Worm (Caenorhabditis elegans) whole organism, L3 larva: Measurements from ENCODE around the gene try-8.
A peak's percentile ranks its signal among the peaks of the same experiment; 100 is the strongest.
"Not testable (repeated sequence)": the region's sequence is repeated elsewhere in the genome, so short reads cannot be mapped to it uniquely, and the experiment has no call there.

Experiments used
- R02D3.7 ChIP-seq: fragments of 150-350 bp; optimal IDR thresholded peaks from 2 replicates; lab custom pipeline; 2014; ENCODE audit warnings: missing biosample characterization, missing genetic modification characterization
- ZK546.5 ChIP-seq: sonication (generic microtip); optimal IDR thresholded peaks from 2 replicates; lab custom pipeline; 2017; ENCODE audit warnings: missing biosample characterization, missing genetic modification characterization
- aly-2 ChIP-seq: fragments of 150-350 bp; optimal IDR thresholded peaks from 2 replicates; lab custom pipeline; 2014; ENCODE audit warnings: missing biosample characterization, missing genetic modification characterization
- ama-1 ChIP-seq: fragments of 150-350 bp; optimal IDR thresholded peaks from 2 replicates; lab custom pipeline; 2018
- ceh-16 ChIP-seq: sonication (generic microtip); optimal IDR thresholded peaks from 2 replicates; lab custom pipeline; 2017; ENCODE audit warnings: missing biosample characterization, missing genetic modification characterization
- ceh-28 ChIP-seq: fragments of 150-350 bp; optimal IDR thresholded peaks from 2 replicates; lab custom pipeline; 2014; ENCODE audit warnings: missing biosample characterization, missing genetic modification reagents, missing genetic modification characterization
- ceh-9 ChIP-seq: sonication (generic microtip); optimal IDR thresholded peaks from 2 replicates; lab custom pipeline; 2018; ENCODE audit warnings: missing biosample characterization, missing genetic modification characterization
- daf-12 ChIP-seq: fragments of 150-350 bp; optimal IDR thresholded peaks from 2 replicates; lab custom pipeline; 2014; ENCODE audit warnings: missing biosample characterization, missing genetic modification reagents, missing genetic modification characterization
- egl-27 ChIP-seq: sonication (generic microtip); optimal IDR thresholded peaks from 4 replicates; lab custom pipeline; 2017; ENCODE audit warnings: missing biosample characterization, missing genetic modification reagents, missing genetic modification characterization
- egl-5 ChIP-seq: fragments of 150-350 bp; optimal IDR thresholded peaks from 2 replicates; lab custom pipeline; 2017; ENCODE audit warnings: missing biosample characterization, missing genetic modification reagents, missing genetic modification characterization, inconsistent platforms
- elt-2 ChIP-seq: sonication (generic microtip); optimal IDR thresholded peaks from 2 replicates; lab custom pipeline; 2016; ENCODE audit warnings: missing genetic modification reagents, mild to moderate bottlenecking, missing genetic modification characterization, missing compliant biosample characterization
- elt-3 ChIP-seq, 3 experiments: fragments of 150-350 bp in 1 of 3; sonication (generic microtip) in 2 of 3; optimal IDR thresholded peaks; 2 replicates in 2 of 3; 4 replicates in 1 of 3; lab custom pipeline; 2014 to 2017; ENCODE audit warnings: missing biosample characterization in 3 of 3, missing genetic modification characterization in 3 of 3
- eor-1 ChIP-seq, 2 experiments: fragments of 150-350 bp; optimal IDR thresholded peaks; 2 replicates each; lab custom pipeline; 2014 to 2018; ENCODE audit warnings: missing biosample characterization in 2 of 2, missing genetic modification characterization in 2 of 2
- fkh-10 ChIP-seq: sonication (generic microtip); optimal IDR thresholded peaks from 2 replicates; lab custom pipeline; 2017; ENCODE audit warnings: missing biosample characterization, missing genetic modification reagents, missing genetic modification characterization
- fkh-2 ChIP-seq: fragments of 150-350 bp; optimal IDR thresholded peaks from 2 replicates; lab custom pipeline; 2014; ENCODE audit warnings: missing biosample characterization, missing genetic modification reagents, missing genetic modification characterization
- fos-1 ChIP-seq: fragments of 150-350 bp; optimal IDR thresholded peaks from 2 replicates; lab custom pipeline; 2014; ENCODE audit warnings: missing biosample characterization, missing genetic modification characterization
- hmg-11 ChIP-seq: sonication (generic microtip); optimal IDR thresholded peaks from 2 replicates; lab custom pipeline; 2016; ENCODE audit warnings: missing genetic modification characterization, missing compliant biosample characterization
- jun-1 ChIP-seq: fragments of 150-350 bp; optimal IDR thresholded peaks from 2 replicates; lab custom pipeline; 2014; ENCODE audit warnings: missing biosample characterization, missing genetic modification reagents, missing genetic modification characterization
- lin-15B ChIP-seq: fragments of 150-350 bp; optimal IDR thresholded peaks from 2 replicates; lab custom pipeline; 2014; ENCODE audit warnings: missing biosample characterization, missing genetic modification characterization
- lin-39 ChIP-seq: fragments of 150-350 bp; optimal IDR thresholded peaks from 2 replicates; lab custom pipeline; 2018; ENCODE audit warnings: missing biosample characterization, missing genetic modification reagents, missing genetic modification characterization
- mml-1 ChIP-seq: fragments of 150-350 bp; sonication (generic microtip); optimal IDR thresholded peaks from 3 replicates; lab custom pipeline; 2014; ENCODE audit warnings: missing biosample characterization, missing genetic modification characterization
- nfya-1 ChIP-seq: sonication (generic microtip); optimal IDR thresholded peaks from 2 replicates; lab custom pipeline; 2017; ENCODE audit warnings: missing genetic modification characterization, mild to moderate bottlenecking, missing compliant biosample characterization, antibody characterized with exemption, moderate library complexity; ENCODE audit not compliant: insufficient read depth
- nhr-11 ChIP-seq: fragments of 150-350 bp; optimal IDR thresholded peaks from 2 replicates; lab custom pipeline; 2014; ENCODE audit warnings: missing biosample characterization, missing genetic modification characterization
- nhr-12 ChIP-seq: fragments of 150-350 bp; optimal IDR thresholded peaks from 2 replicates; lab custom pipeline; 2014; ENCODE audit warnings: missing biosample characterization, missing genetic modification characterization
- nhr-23 ChIP-seq: fragments of 150-350 bp; optimal IDR thresholded peaks from 2 replicates; lab custom pipeline; 2014; ENCODE audit warnings: missing biosample characterization, missing genetic modification reagents, missing genetic modification characterization
- nhr-25 ChIP-seq: sonication (generic microtip); optimal IDR thresholded peaks from 2 replicates; lab custom pipeline; 2017; ENCODE audit warnings: missing biosample characterization, missing genetic modification characterization
- nhr-28 ChIP-seq: fragments of 150-350 bp; optimal IDR thresholded peaks from 2 replicates; lab custom pipeline; 2014; ENCODE audit warnings: missing biosample characterization, missing genetic modification characterization
- nhr-43 ChIP-seq: sonication (generic microtip); optimal IDR thresholded peaks from 2 replicates; lab custom pipeline; 2016; ENCODE audit warnings: mild to moderate bottlenecking, missing genetic modification characterization, missing compliant biosample characterization; ENCODE audit not compliant: poor library complexity, severe bottlenecking
- nhr-67 ChIP-seq: fragments of 150-350 bp; optimal IDR thresholded peaks from 2 replicates; lab custom pipeline; 2014; ENCODE audit warnings: missing biosample characterization, missing genetic modification characterization
- nhr-76 ChIP-seq: fragments of 150-350 bp; sonication (generic microtip); optimal IDR thresholded peaks from 5 replicates; lab custom pipeline; 2014; ENCODE audit warnings: missing biosample characterization, missing genetic modification characterization
- nhr-77 ChIP-seq: fragments of 150-350 bp; optimal IDR thresholded peaks from 2 replicates; lab custom pipeline; 2014; ENCODE audit warnings: missing biosample characterization, missing genetic modification characterization
- pha-4 ChIP-seq: fragments of 150-350 bp; optimal IDR thresholded peaks from 2 replicates; lab custom pipeline; 2014; ENCODE audit warnings: missing biosample characterization, missing genetic modification reagents, missing genetic modification characterization
- pqm-1 ChIP-seq: fragments of 150-350 bp; optimal IDR thresholded peaks from 2 replicates; lab custom pipeline; 2017; ENCODE audit warnings: missing biosample characterization, missing genetic modification characterization, inconsistent platforms
- sea-2 ChIP-seq: fragments of 150-350 bp; sonication (generic microtip); optimal IDR thresholded peaks from 4 replicates; lab custom pipeline; 2014; ENCODE audit warnings: missing biosample characterization, missing genetic modification reagents, missing genetic modification characterization
- skn-1 ChIP-seq: fragments of 150-350 bp; optimal IDR thresholded peaks from 2 replicates; lab custom pipeline; 2014; ENCODE audit warnings: missing biosample characterization, missing genetic modification characterization
- snpc-4 ChIP-seq: fragments of 150-350 bp; optimal IDR thresholded peaks from 2 replicates; lab custom pipeline; 2014; ENCODE audit warnings: missing biosample characterization, missing genetic modification characterization
- tbx-2 ChIP-seq: sonication (generic microtip); optimal IDR thresholded peaks from 2 replicates; lab custom pipeline; 2016; ENCODE audit warnings: mild to moderate bottlenecking, missing genetic modification characterization, missing compliant biosample characterization
- unc-39 ChIP-seq: sonication (generic microtip); optimal IDR thresholded peaks from 4 replicates; lab custom pipeline; 2017; ENCODE audit warnings: missing biosample characterization, missing genetic modification characterization
- unc-62 ChIP-seq: fragments of 150-350 bp; sonication (generic microtip); optimal IDR thresholded peaks from 4 replicates; lab custom pipeline; 2014; ENCODE audit warnings: missing biosample characterization, missing genetic modification reagents, missing genetic modification characterization
- zag-1 ChIP-seq: fragments of 150-350 bp; optimal IDR thresholded peaks from 2 replicates; lab custom pipeline; 2014; ENCODE audit warnings: missing biosample characterization, missing genetic modification characterization
- ztf-11 ChIP-seq: fragments of 150-350 bp; optimal IDR thresholded peaks from 2 replicates; lab custom pipeline; 2014; ENCODE audit warnings: missing biosample characterization, missing genetic modification characterization

try-8 gene

ce11 chrV:7444331-7444730, 9.8 kb downstream of the try-8 start, which contains the start of gene nhr-141:
TSS of gene nhr-141 (plus strand) at chrV:7444661.
- TF ChIP-seq nhr-11, nhr-25, skn-1 (tag; lab: Kevin White, UChicago): not testable (repeated sequence)

ce11 chrV:7439807-7440206, 14.3 kb downstream of the try-8 start, which contains the start of gene try-13:
TSS of gene try-13 (plus strand) at chrV:7440107.
- TF ChIP-seq nhr-76: no peak
- TF ChIP-seq pqm-1: no peak
- TF ChIP-seq ceh-28 (tag; lab: Kevin White, UChicago): no peak
- TF ChIP-seq jun-1 (tag; lab: Kevin White, UChicago): no peak
- no peak for TF ChIP-seq nhr-25 (tag; lab: Kevin White, UChicago)
- no peak for TF ChIP-seq nfya-1 (tag; lab: Kevin White, UChicago)

ce11 chrV:7437985-7438384, 16.2 kb downstream of the try-8 start, which contains the start of gene F25E5.16:
TSS of gene F25E5.16 (plus strand) at chrV:7438285.
- no peak for TF ChIP-seq snpc-4 (tag; lab: Kevin White, UChicago)
- no peak for TF ChIP-seq ceh-16 (tag; lab: Kevin White, UChicago)
- no peak for TF ChIP-seq nfya-1 (tag; lab: Kevin White, UChicago)
- TF ChIP-seq, all 47 proteins: peak for 0

ce11 chrV:7437538-7437937, 16.6 kb downstream of the try-8 start, which contains the start of gene F25E5.9:
TSS of gene F25E5.9 (minus strand) at chrV:7437919.
- TF ChIP-seq fkh-2 (tag; lab: Kevin White, UChicago) (no peak), pha-4 (tag; lab: Kevin White, UChicago) (no peak), snpc-4 (tag; lab: Kevin White, UChicago) (peak; percentile 32), ama-1 (lab: Kevin White, UChicago) (peak; percentile 10), fkh-10 (peak; percentile 28), eor-1 (tag; optimal IDR thresholded peaks at IDR 0.05; lab: Kevin White, UChicago) (no peak), nfya-1 (tag; lab: Kevin White, UChicago) (peak; percentile 51), lin-15B (peak; percentile 7), ceh-28 (tag; lab: Kevin White, UChicago) (no peak), lin-39 (tag; lab: Kevin White, UChicago) (peak; percentile 3)

- TF ChIP-seq fkh-2 (tag; lab: Kevin White, UChicago) (no peak), fkh-10 (no peak), ama-1 (lab: Kevin White, UChicago) (peak; percentile 98), pqm-1 (no peak), ztf-11 (tag; lab: Kevin White, UChicago) (no peak), elt-3 (tag; optimal IDR thresholded peaks at IDR 0.05; lab: Kevin White, UChicago) (peak in 2 of 3 experiments; percentile 14 to 91), lin-15B (no peak), jun-1 (tag; lab: Kevin White, UChicago) (no peak), ZK546.5 (no peak), ceh-28 (tag; lab: Kevin White, UChicago) (no peak), nhr-11 (tag; lab: Kevin White, UChicago) (no peak), elt-2 (no peak), hmg-11 (tag; lab: Kevin White, UChicago) (no peak), sea-2 (GFP tag; lab: Kevin White, UChicago) (no peak), nhr-77 (no peak), aly-2 (tag; lab: Kevin White, UChicago) (no peak), nhr-12 (no peak), tbx-2 (peak; percentile 28), egl-5 (no peak), ceh-16 (tag; lab: Kevin White, UChicago) (no peak), nhr-23 (tag; lab: Kevin White, UChicago) (peak; percentile 72), nhr-43 (tag; lab: Kevin White, UChicago) (peak; percentile 90), lin-39 (tag; lab: Kevin White, UChicago) (no peak), fos-1 (no peak), unc-62 (GFP tag; lab: Kevin White, UChicago) (no peak), skn-1 (tag; lab: Kevin White, UChicago) (no peak), nhr-25 (tag; lab: Kevin White, UChicago) (peak; percentile 78), snpc-4 (tag; lab: Kevin White, UChicago) (no peak), ceh-9 (no peak), eor-1 (tag; optimal IDR thresholded peaks at IDR 0.05; lab: Kevin White, UChicago) (no peak), nhr-67 (tag; lab: Kevin White, UChicago) (no peak), R02D3.7 (tag; lab: Kevin White, UChicago) (no peak), unc-39 (tag; lab: Kevin White, UChicago) (no peak), zag-1 (tag; lab: Kevin White, UChicago) (no peak), daf-12 (no peak), mml-1 (no peak), egl-27 (tag; lab: Kevin White, UChicago) (no peak), pha-4 (tag; lab: Kevin White, UChicago) (peak; percentile 14), nfya-1 (tag; lab: Kevin White, UChicago) (peak; percentile 16), nhr-28 (tag; lab: Kevin White, UChicago) (no peak)
Measured at ce11 chrV:7436911-7437310, 17.2 kb downstream of the try-8 start.
